Fruit fly (Drosophila melanogaster) whole organism, embryonic: ENCODE results near the gene CG43850.
A peak's percentile ranks its signal among the peaks of the same experiment; 100 is the strongest.

Source experiments
- Ada2b ChIP-seq: fragments of 200-800 bp; sonication (Bioruptor generic); IDR thresholded peaks from 2 replicates; pipeline ENCODE4 v1.3.6; 2022; ENCODE audit warnings: missing biosample characterization, missing genetic modification characterization
- CG10209 ChIP-seq: fragments of 200-800 bp; sonication (Bioruptor generic); optimal IDR thresholded peaks from 3 replicates; lab custom pipeline; 2017; ENCODE audit warnings: missing biosample characterization, mild to moderate bottlenecking, missing genetic modification characterization, missing genetic modification reagents
- CG1024 ChIP-seq: fragments of 200-800 bp; sonication (Bioruptor generic); IDR thresholded peaks from 2 replicates; pipeline ENCODE4 v1.3.6; 2022; ENCODE audit warnings: missing biosample characterization, missing genetic modification characterization
- CG12071 ChIP-seq: fragments of 200-800 bp; sonication (Bioruptor generic); optimal IDR thresholded peaks from 3 replicates; lab custom pipeline; 2018; ENCODE audit warnings: missing biosample characterization, mild to moderate bottlenecking, missing genetic modification characterization
- CG12104 ChIP-seq: fragments of 200-800 bp; sonication (Bioruptor generic); optimal IDR thresholded peaks from 3 replicates; lab custom pipeline; 2016; ENCODE audit warnings: missing biosample characterization, missing genetic modification characterization
- CG14050 ChIP-seq: fragments of 200-800 bp; sonication (Bioruptor generic); IDR thresholded peaks from 3 replicates; pipeline ENCODE4 v1.3.6; 2022; ENCODE audit warnings: missing biosample characterization, missing genetic modification characterization
- CG14710 ChIP-seq: fragments of 200-800 bp; sonication (Bioruptor generic); optimal IDR thresholded peaks from 3 replicates; lab custom pipeline; 2019; ENCODE audit warnings: missing biosample characterization, mild to moderate bottlenecking, missing genetic modification characterization, moderate library complexity
- CG17186 ChIP-seq: fragments of 200-800 bp; sonication (Bioruptor generic); optimal IDR thresholded peaks from 3 replicates; lab custom pipeline; 2017; ENCODE audit warnings: missing biosample characterization, missing genetic modification reagents, missing genetic modification characterization
- CG17802 ChIP-seq: fragments of 200-800 bp; sonication (Bioruptor generic); optimal IDR thresholded peaks from 2 replicates; lab custom pipeline; 2018; ENCODE audit warnings: missing biosample characterization, mild to moderate bottlenecking, missing genetic modification characterization, moderate library complexity
- CG18619 ChIP-seq: fragments of 200-800 bp; sonication (Bioruptor generic); optimal IDR thresholded peaks from 3 replicates; lab custom pipeline; 2017; ENCODE audit warnings: missing biosample characterization, mild to moderate bottlenecking, missing genetic modification characterization
- CG32767 ChIP-seq: fragments of 200-800 bp; sonication (Bioruptor generic); IDR thresholded peaks from 2 replicates; pipeline ENCODE4 v1.3.6; 2022; ENCODE audit warnings: missing biosample characterization, missing genetic modification characterization
- CG34376 ChIP-seq: fragments of 200-800 bp; sonication (Bioruptor generic); optimal IDR thresholded peaks from 2 replicates; lab custom pipeline; 2018; ENCODE audit warnings: missing biosample characterization, mild to moderate bottlenecking, missing genetic modification characterization
- CG42726 ChIP-seq: fragments of 200-800 bp; sonication (Bioruptor generic); IDR thresholded peaks from 2 replicates; pipeline ENCODE4 v1.3.6; 2022; ENCODE audit warnings: missing biosample characterization, missing genetic modification characterization; ENCODE audit not compliant: partially characterized antibody
- CG4854 ChIP-seq: fragments of 200-800 bp; sonication (Bioruptor generic); optimal IDR thresholded peaks from 2 replicates; lab custom pipeline; 2016; ENCODE audit warnings: missing biosample characterization, missing genetic modification characterization, inconsistent platforms
- CG8281 ChIP-seq: fragments of 200-800 bp; sonication (Bioruptor generic); optimal IDR thresholded peaks from 2 replicates; lab custom pipeline; 2018; ENCODE audit warnings: missing biosample characterization, mild to moderate bottlenecking, missing genetic modification characterization, moderate library complexity
- CG8765 ChIP-seq: fragments of 200-800 bp; sonication (Bioruptor generic); IDR thresholded peaks from 2 replicates; pipeline ENCODE4 v1.3.6; 2022; ENCODE audit warnings: missing biosample characterization, missing genetic modification characterization
- CoRest ChIP-seq: fragments of 200-800 bp; sonication (Bioruptor generic); optimal IDR thresholded peaks from 3 replicates; lab custom pipeline; 2018; ENCODE audit warnings: missing biosample characterization, mild to moderate bottlenecking, missing genetic modification characterization, moderate library complexity
- D19A ChIP-seq: fragments of 200-800 bp; optimal IDR thresholded peaks from 3 replicates; lab custom pipeline; 2019; ENCODE audit warnings: missing biosample characterization, mild to moderate bottlenecking, missing genetic modification characterization, moderate library complexity
- E2f2 ChIP-seq: fragments of 200-800 bp; sonication (Bioruptor generic); IDR thresholded peaks from 2 replicates; pipeline ENCODE4 v1.3.6; 2022; ENCODE audit warnings: missing biosample characterization, missing genetic modification characterization
- GATAe ChIP-seq: fragments of 200-800 bp; sonication (Bioruptor generic); conservative IDR thresholded peaks from 2 replicates; pipeline ENCODE4 v1.3.6; 2022; ENCODE audit warnings: missing biosample characterization, missing genetic modification characterization
- H2.0 ChIP-seq: fragments of 200-800 bp; sonication (Bioruptor generic); IDR thresholded peaks from 2 replicates; pipeline ENCODE4 v1.3.6; 2022; ENCODE audit warnings: missing biosample characterization, missing genetic modification characterization
- HmgZ ChIP-seq: fragments of 200-800 bp; sonication (Bioruptor generic); optimal IDR thresholded peaks from 2 replicates; lab custom pipeline; 2018; ENCODE audit warnings: missing biosample characterization, mild to moderate bottlenecking, missing genetic modification characterization
- Hr51 ChIP-seq, 2 experiments: fragments of 200-800 bp; sonication (Bioruptor generic); optimal IDR thresholded peaks; 2 replicates in 1 of 2; 3 replicates in 1 of 2; lab custom pipeline; 2016 to 2018; ENCODE audit warnings: missing biosample characterization in 2 of 2, missing genetic modification characterization in 2 of 2, mild to moderate bottlenecking in 1 of 2, moderate library complexity in 1 of 2
- Hsf ChIP-seq: fragments of 200-800 bp; sonication (Bioruptor generic); optimal IDR thresholded peaks from 3 replicates; lab custom pipeline; 2016; ENCODE audit warnings: missing biosample characterization, missing genetic modification characterization
- Meics ChIP-seq: fragments of 200-800 bp; sonication (Bioruptor generic); optimal IDR thresholded peaks from 2 replicates; lab custom pipeline; 2017; ENCODE audit warnings: missing biosample characterization, mild to moderate bottlenecking, missing genetic modification characterization
- NK7.1 ChIP-seq: fragments of 200-800 bp; sonication (Bioruptor generic); optimal IDR thresholded peaks from 3 replicates; lab custom pipeline; 2016; ENCODE audit warnings: missing biosample characterization, missing genetic modification characterization
- Optix ChIP-seq: fragments of 200-800 bp; sonication (Bioruptor generic); IDR thresholded peaks from 3 replicates; pipeline ENCODE4 v1.3.6; 2022; ENCODE audit warnings: missing biosample characterization, missing genetic modification characterization
- Rx ChIP-seq: fragments of 200-800 bp; sonication (Bioruptor generic); IDR thresholded peaks from 2 replicates; pipeline ENCODE4 v1.3.6; 2022; ENCODE audit warnings: missing biosample characterization, missing genetic modification characterization
- Ssrp ChIP-seq: fragments of 200-800 bp; sonication (Bioruptor generic); optimal IDR thresholded peaks from 2 replicates; lab custom pipeline; 2018; ENCODE audit warnings: missing biosample characterization, mild to moderate bottlenecking, missing genetic modification characterization, moderate library complexity
- Usf ChIP-seq: fragments of 200-800 bp; sonication (Bioruptor generic); optimal IDR thresholded peaks from 2 replicates; lab custom pipeline; 2017; ENCODE audit warnings: missing genotype, missing biosample characterization, missing genetic modification characterization
- amos ChIP-seq: fragments of 200-800 bp; sonication (Bioruptor generic); IDR thresholded peaks from 2 replicates; pipeline ENCODE4 v1.3.6; 2022; ENCODE audit warnings: missing biosample characterization, missing genetic modification characterization; ENCODE audit not compliant: partially characterized antibody
- croc ChIP-seq: fragments of 200-800 bp; sonication (Bioruptor generic); conservative IDR thresholded peaks from 3 replicates; pipeline ENCODE4 v1.3.6; 2022; ENCODE audit warnings: missing biosample characterization, missing genetic modification characterization
- cwo ChIP-seq: fragments of 200-800 bp; sonication (Bioruptor generic); optimal IDR thresholded peaks from 3 replicates; lab custom pipeline; 2017; ENCODE audit warnings: missing biosample characterization, missing genetic modification characterization, mild to moderate bottlenecking, moderate library complexity, missing genetic modification reagents
- dm ChIP-seq: fragments of 200-800 bp; sonication (Bioruptor generic); optimal IDR thresholded peaks from 3 replicates; lab custom pipeline; 2016; ENCODE audit warnings: missing biosample characterization, missing genetic modification characterization
- esg ChIP-seq: fragments of 200-800 bp; sonication (Bioruptor generic); conservative IDR thresholded peaks from 2 replicates; pipeline ENCODE4 v1.3.6; 2022; ENCODE audit warnings: missing biosample characterization, missing genetic modification characterization
- gfzf ChIP-seq: fragments of 200-800 bp; sonication (Bioruptor generic); optimal IDR thresholded peaks from 2 replicates; lab custom pipeline; 2016; ENCODE audit warnings: missing biosample characterization, mild to moderate bottlenecking, missing genetic modification characterization, moderate library complexity
- kah ChIP-seq: fragments of 200-800 bp; sonication (Bioruptor generic); optimal IDR thresholded peaks from 2 replicates; lab custom pipeline; 2018; ENCODE audit warnings: missing biosample characterization, mild to moderate bottlenecking, missing genetic modification characterization
- maf-S ChIP-seq: fragments of 200-800 bp; sonication (Bioruptor generic); optimal IDR thresholded peaks from 2 replicates; lab custom pipeline; 2016; ENCODE audit warnings: missing biosample characterization, missing genetic modification characterization
- mld ChIP-seq: fragments of 200-800 bp; sonication (Bioruptor generic); IDR thresholded peaks from 3 replicates; pipeline ENCODE4 v1.3.6; 2022; ENCODE audit warnings: missing biosample characterization, missing genetic modification characterization; ENCODE audit not compliant: partially characterized antibody
- pum ChIP-seq: fragments of 200-800 bp; sonication (Bioruptor generic); optimal IDR thresholded peaks from 2 replicates; lab custom pipeline; 2016; ENCODE audit warnings: missing biosample characterization, missing genetic modification characterization
- sens-2 ChIP-seq: fragments of 200-800 bp; sonication (Bioruptor generic); IDR thresholded peaks from 2 replicates; pipeline ENCODE4 v1.3.6; 2022; ENCODE audit warnings: missing biosample characterization, missing genetic modification characterization
- sob ChIP-seq: fragments of 200-800 bp; sonication (Bioruptor generic); IDR thresholded peaks from 2 replicates; pipeline ENCODE4 v1.3.6; 2022; ENCODE audit warnings: missing biosample characterization, missing genetic modification characterization
- sqz ChIP-seq: fragments of 200-800 bp; sonication (Bioruptor generic); optimal IDR thresholded peaks from 3 replicates; lab custom pipeline; 2018; ENCODE audit warnings: missing biosample characterization, mild to moderate bottlenecking, missing genetic modification characterization
- sr ChIP-seq: fragments of 200-800 bp; sonication (Bioruptor generic); IDR thresholded peaks from 3 replicates; pipeline ENCODE4 v1.3.6; 2022; ENCODE audit warnings: missing biosample characterization, missing genetic modification characterization
- ssp ChIP-seq: fragments of 200-800 bp; sonication (Bioruptor generic); IDR thresholded peaks from 2 replicates; pipeline ENCODE4 v1.3.6; 2022; ENCODE audit warnings: missing biosample characterization, missing genetic modification characterization
- tll ChIP-seq, 2 experiments: fragments of 200-800 bp in 1 of 2; fragments of >200 bp in 1 of 2; sonication (Bioruptor generic) in 1 of 2; optimal IDR thresholded peaks; 2 replicates each; lab custom pipeline; 2017 to 2019; ENCODE audit warnings: missing biosample characterization in 2 of 2, missing genetic modification characterization in 2 of 2, mild to moderate bottlenecking in 1 of 2, moderate library complexity in 1 of 2
- twi ChIP-seq: fragments of 200-800 bp; optimal IDR thresholded peaks from 2 replicates; lab custom pipeline; 2019; ENCODE audit warnings: missing biosample characterization, mild to moderate bottlenecking, missing genetic modification characterization, moderate library complexity
- vvl ChIP-seq: fragments of 200-800 bp; sonication (Bioruptor generic); IDR thresholded peaks from 2 replicates; pipeline ENCODE4 v1.3.6; 2022; ENCODE audit warnings: missing biosample characterization, missing genetic modification characterization
- zen ChIP-seq: fragments of 200-800 bp; sonication (Bioruptor generic); optimal IDR thresholded peaks from 3 replicates; lab custom pipeline; 2018; ENCODE audit warnings: missing biosample characterization, mild to moderate bottlenecking, missing genetic modification characterization, moderate library complexity

Gene CG43850

dm6 chr2L:13366109-13366747 is 49.0 kb upstream of the CG43850 start, which contains the start of the genes Nnp-1 and Grx3 (continued):
- TF ChIP-seq cwo (GFP tag; lab: Kevin White, UChicago) (peak; percentile 98), sr (no peak), sob (GFP tag; lab: Robert Waterston, UW) (peak; percentile 44; the same call in 1 of the 2 replicates), CG12071 (no peak), esg (0 out of 2 replicates have a peak, but pooled peaks have one; percentile 29), pum (GFP tag; lab: Kevin White, UChicago) (no peak), E2f2 (0 out of 2 replicates have a peak, but pooled peaks have one; percentile 16), tll (GFP tag; optimal IDR thresholded peaks at IDR 0.05; lab: Kevin White, UChicago) (peak in 1 of 2 experiments; percentile 57), croc (GFP tag; lab: Robert Waterston, UW) (no peak; the same call in 2 of the 3 replicates), CG10209 (GFP tag; lab: Kevin White, UChicago) (no peak), CG4854 (no peak), CG17186 (GFP tag; lab: Kevin White, UChicago) (peak; percentile 13), GATAe (GFP tag; lab: Robert Waterston, UW) (no peak), gfzf (GFP tag; lab: Kevin White, UChicago) (peak; percentile 52), CG8765 (GFP tag; lab: Robert Waterston, UW) (no peak), NK7.1 (GFP tag; lab: Kevin White, UChicago) (no peak), maf-S (GFP tag; lab: Kevin White, UChicago) (no peak), D19A (tag; lab: Kevin White, UChicago) (no peak), CG14710 (tag; lab: Kevin White, UChicago) (peak; percentile 82), dm (GFP tag; lab: Kevin White, UChicago) (peak; percentile 88), CG34376 (GFP tag; lab: Kevin White, UChicago) (no peak), Ssrp (tag; lab: Kevin White, UChicago) (peak; percentile 29), ssp (GFP tag; lab: Robert Waterston, UW) (peak; percentile 86), H2.0 (0 out of 2 replicates have a peak, but pooled peaks have one; percentile 16), zen (tag; lab: Kevin White, UChicago) (peak; percentile 28), Usf (GFP tag; lab: Kevin White, UChicago) (no peak), sqz (no peak), Optix (no peak), Ada2b (GFP tag; lab: Robert Waterston, UW) (no peak), sens-2 (GFP tag; lab: Robert Waterston, UW) (no peak), CG1024 (no peak), CG32767 (peak; percentile 26; the same call in 1 of the 2 replicates), HmgZ (tag; lab: Kevin White, UChicago) (peak; percentile 52), CG42726 (GFP tag; lab: Robert Waterston, UW) (no peak), mld (GFP tag; lab: Robert Waterston, UW) (no peak), twi (tag; lab: Kevin White, UChicago) (peak; percentile 59), CG18619 (GFP tag; lab: Kevin White, UChicago) (peak; percentile 36), CoRest (peak; percentile 79), vvl (GFP tag; lab: Robert Waterston, UW) (no peak), CG8281 (tag; lab: Kevin White, UChicago) (peak; percentile 31), Meics (GFP tag; lab: Kevin White, UChicago) (no peak), CG17802 (tag; lab: Kevin White, UChicago) (no peak), Rx (GFP tag; lab: Robert Waterston, UW) (no peak), kah (GFP tag; lab: Kevin White, UChicago) (no peak), Hr51 (GFP tag; optimal IDR thresholded peaks at IDR 0.05; lab: Kevin White, UChicago) (no peak), CG14050 (GFP tag; lab: Robert Waterston, UW) (no peak), amos (GFP tag; lab: Robert Waterston, UW) (no peak), Hsf (peak; percentile 7), CG12104 (peak; percentile 60)
